Worm (Caenorhabditis elegans) whole organism, L3 larva: ENCODE data around the gene arle-14.

ENCODE experiments used
- ZK546.5 ChIP-seq: sonication (generic microtip); optimal IDR thresholded peaks from 2 replicates; lab custom pipeline; 2017; ENCODE audit warnings: missing biosample characterization, missing genetic modification characterization
- aly-2 ChIP-seq: fragments of 150-350 bp; optimal IDR thresholded peaks from 2 replicates; lab custom pipeline; 2014; ENCODE audit warnings: missing biosample characterization, missing genetic modification characterization
- ama-1 ChIP-seq: fragments of 150-350 bp; optimal IDR thresholded peaks from 2 replicates; lab custom pipeline; 2018
- ceh-28 ChIP-seq: fragments of 150-350 bp; optimal IDR thresholded peaks from 2 replicates; lab custom pipeline; 2014; ENCODE audit warnings: missing biosample characterization, missing genetic modification reagents, missing genetic modification characterization
- ceh-9 ChIP-seq: sonication (generic microtip); optimal IDR thresholded peaks from 2 replicates; lab custom pipeline; 2018; ENCODE audit warnings: missing biosample characterization, missing genetic modification characterization
- daf-12 ChIP-seq: fragments of 150-350 bp; optimal IDR thresholded peaks from 2 replicates; lab custom pipeline; 2014; ENCODE audit warnings: missing biosample characterization, missing genetic modification reagents, missing genetic modification characterization
- egl-27 ChIP-seq: sonication (generic microtip); optimal IDR thresholded peaks from 4 replicates; lab custom pipeline; 2017; ENCODE audit warnings: missing biosample characterization, missing genetic modification reagents, missing genetic modification characterization
- egl-5 ChIP-seq: fragments of 150-350 bp; optimal IDR thresholded peaks from 2 replicates; lab custom pipeline; 2017; ENCODE audit warnings: missing biosample characterization, missing genetic modification reagents, missing genetic modification characterization, inconsistent platforms
- elt-1 ChIP-seq: fragments of 150-350 bp; optimal IDR thresholded peaks from 2 replicates; lab custom pipeline; 2014; ENCODE audit warnings: missing biosample characterization, missing genetic modification characterization
- elt-2 ChIP-seq: sonication (generic microtip); optimal IDR thresholded peaks from 2 replicates; lab custom pipeline; 2016; ENCODE audit warnings: missing genetic modification reagents, mild to moderate bottlenecking, missing genetic modification characterization, missing compliant biosample characterization
- eor-1 ChIP-seq, 2 experiments: fragments of 150-350 bp; optimal IDR thresholded peaks; 2 replicates each; lab custom pipeline; 2014 to 2018; ENCODE audit warnings: missing biosample characterization in 2 of 2, missing genetic modification characterization in 2 of 2
- fkh-10 ChIP-seq: sonication (generic microtip); optimal IDR thresholded peaks from 2 replicates; lab custom pipeline; 2017; ENCODE audit warnings: missing biosample characterization, missing genetic modification reagents, missing genetic modification characterization
- fkh-2 ChIP-seq: fragments of 150-350 bp; optimal IDR thresholded peaks from 2 replicates; lab custom pipeline; 2014; ENCODE audit warnings: missing biosample characterization, missing genetic modification reagents, missing genetic modification characterization
- fos-1 ChIP-seq: fragments of 150-350 bp; optimal IDR thresholded peaks from 2 replicates; lab custom pipeline; 2014; ENCODE audit warnings: missing biosample characterization, missing genetic modification characterization
- hmg-11 ChIP-seq: sonication (generic microtip); optimal IDR thresholded peaks from 2 replicates; lab custom pipeline; 2016; ENCODE audit warnings: missing genetic modification characterization, missing compliant biosample characterization
- jun-1 ChIP-seq: fragments of 150-350 bp; optimal IDR thresholded peaks from 2 replicates; lab custom pipeline; 2014; ENCODE audit warnings: missing biosample characterization, missing genetic modification reagents, missing genetic modification characterization
- lin-15B ChIP-seq: fragments of 150-350 bp; optimal IDR thresholded peaks from 2 replicates; lab custom pipeline; 2014; ENCODE audit warnings: missing biosample characterization, missing genetic modification characterization
- lin-39 ChIP-seq: fragments of 150-350 bp; optimal IDR thresholded peaks from 2 replicates; lab custom pipeline; 2018; ENCODE audit warnings: missing biosample characterization, missing genetic modification reagents, missing genetic modification characterization
- lsy-12 ChIP-seq: sonication (generic microtip); optimal IDR thresholded peaks from 2 replicates; lab custom pipeline; 2016; ENCODE audit warnings: mild to moderate bottlenecking, missing genetic modification characterization, missing compliant biosample characterization
- nfya-1 ChIP-seq: sonication (generic microtip); optimal IDR thresholded peaks from 2 replicates; lab custom pipeline; 2017; ENCODE audit warnings: missing genetic modification characterization, mild to moderate bottlenecking, missing compliant biosample characterization, antibody characterized with exemption, moderate library complexity; ENCODE audit not compliant: insufficient read depth
- nhr-12 ChIP-seq: fragments of 150-350 bp; optimal IDR thresholded peaks from 2 replicates; lab custom pipeline; 2014; ENCODE audit warnings: missing biosample characterization, missing genetic modification characterization
- nhr-23 ChIP-seq: fragments of 150-350 bp; optimal IDR thresholded peaks from 2 replicates; lab custom pipeline; 2014; ENCODE audit warnings: missing biosample characterization, missing genetic modification reagents, missing genetic modification characterization
- nhr-25 ChIP-seq: sonication (generic microtip); optimal IDR thresholded peaks from 2 replicates; lab custom pipeline; 2017; ENCODE audit warnings: missing biosample characterization, missing genetic modification characterization
- nhr-28 ChIP-seq: fragments of 150-350 bp; optimal IDR thresholded peaks from 2 replicates; lab custom pipeline; 2014; ENCODE audit warnings: missing biosample characterization, missing genetic modification characterization
- nhr-43 ChIP-seq: sonication (generic microtip); optimal IDR thresholded peaks from 2 replicates; lab custom pipeline; 2016; ENCODE audit warnings: mild to moderate bottlenecking, missing genetic modification characterization, missing compliant biosample characterization; ENCODE audit not compliant: poor library complexity, severe bottlenecking
- nhr-77 ChIP-seq: fragments of 150-350 bp; optimal IDR thresholded peaks from 2 replicates; lab custom pipeline; 2014; ENCODE audit warnings: missing biosample characterization, missing genetic modification characterization
- pha-4 ChIP-seq: fragments of 150-350 bp; optimal IDR thresholded peaks from 2 replicates; lab custom pipeline; 2014; ENCODE audit warnings: missing biosample characterization, missing genetic modification reagents, missing genetic modification characterization
- sea-2 ChIP-seq: fragments of 150-350 bp; sonication (generic microtip); optimal IDR thresholded peaks from 4 replicates; lab custom pipeline; 2014; ENCODE audit warnings: missing biosample characterization, missing genetic modification reagents, missing genetic modification characterization
- skn-1 ChIP-seq: fragments of 150-350 bp; optimal IDR thresholded peaks from 2 replicates; lab custom pipeline; 2014; ENCODE audit warnings: missing biosample characterization, missing genetic modification characterization
- snpc-4 ChIP-seq: fragments of 150-350 bp; optimal IDR thresholded peaks from 2 replicates; lab custom pipeline; 2014; ENCODE audit warnings: missing biosample characterization, missing genetic modification characterization
- tbx-2 ChIP-seq: sonication (generic microtip); optimal IDR thresholded peaks from 2 replicates; lab custom pipeline; 2016; ENCODE audit warnings: mild to moderate bottlenecking, missing genetic modification characterization, missing compliant biosample characterization
- unc-39 ChIP-seq: sonication (generic microtip); optimal IDR thresholded peaks from 4 replicates; lab custom pipeline; 2017; ENCODE audit warnings: missing biosample characterization, missing genetic modification characterization
- zag-1 ChIP-seq: fragments of 150-350 bp; optimal IDR thresholded peaks from 2 replicates; lab custom pipeline; 2014; ENCODE audit warnings: missing biosample characterization, missing genetic modification characterization
- ztf-11 ChIP-seq: fragments of 150-350 bp; optimal IDR thresholded peaks from 2 replicates; lab custom pipeline; 2014; ENCODE audit warnings: missing biosample characterization, missing genetic modification characterization
- ztf-4 ChIP-seq: fragments of 150-350 bp; optimal IDR thresholded peaks from 2 replicates; lab custom pipeline; 2014; ENCODE audit warnings: missing biosample characterization, missing genetic modification characterization

arle-14 gene

ce11 chrIII:5667952-5668489 is 24.7 kb upstream of the arle-14 start:
- TF ChIP-seq egl-27 (tag; lab: Kevin White, UChicago) (no peak), pha-4 (peak; percentile 37), ZK546.5 (tag; lab: Kevin White, UChicago) (no peak), nhr-25 (peak; percentile 76), ceh-9 (tag; lab: Kevin White, UChicago) (no peak), nhr-12 (tag; lab: Kevin White, UChicago) (no peak), fkh-2 (tag; lab: Kevin White, UChicago) (no peak), hmg-11 (peak; percentile 19), nhr-23 (tag; lab: Kevin White, UChicago) (no peak), nfya-1 (peak; percentile 12), ztf-4 (tag; lab: Kevin White, UChicago) (no peak), daf-12 (tag; lab: Kevin White, UChicago) (no peak), elt-1 (tag; lab: Kevin White, UChicago) (peak; percentile 22), jun-1 (tag; lab: Kevin White, UChicago) (no peak), ama-1 (lab: Kevin White, UChicago) (no peak), eor-1 (tag; optimal IDR thresholded peaks at IDR 0.05; lab: Kevin White, UChicago) (no peak), elt-2 (tag; lab: Kevin White, UChicago) (peak; percentile 3)

ce11 chrIII:5674196-5674595 is 18.5 kb upstream of the arle-14 start:
- TF ChIP-seq fkh-10 (GFP tag; lab: Kevin White, UChicago) (no peak), nhr-25 (no peak), nhr-77 (tag; lab: Kevin White, UChicago) (no peak), nhr-23 (tag; lab: Kevin White, UChicago) (no peak), pha-4 (no peak), lin-39 (no peak), nhr-28 (tag; lab: Kevin White, UChicago) (no peak)

- TF ChIP-seq lin-39 (no peak), ztf-11 (tag; lab: Kevin White, UChicago) (no peak), snpc-4 (tag; lab: Kevin White, UChicago) (no peak), elt-2 (tag; lab: Kevin White, UChicago) (no peak), nhr-43 (tag; lab: Kevin White, UChicago) (no peak), lsy-12 (no peak), pha-4 (no peak), hmg-11 (no peak), ceh-28 (tag; lab: Kevin White, UChicago) (no peak)
- TF ChIP-seq, all 47 proteins: peak for 0
Observed at ce11 chrIII:5675384-5675984, 17.2 kb upstream of the arle-14 start.

- TF ChIP-seq nhr-23 (tag; lab: Kevin White, UChicago) (no peak), ceh-9 (tag; lab: Kevin White, UChicago) (no peak), egl-27 (tag; lab: Kevin White, UChicago) (no peak), snpc-4 (tag; lab: Kevin White, UChicago) (no peak), egl-5 (no peak), ama-1 (lab: Kevin White, UChicago) (no peak), sea-2 (GFP tag; lab: Kevin White, UChicago) (no peak), lin-15B (tag; lab: Kevin White, UChicago) (no peak), pha-4 (no peak), tbx-2 (no peak), zag-1 (tag; lab: Kevin White, UChicago) (no peak), fos-1 (no peak), aly-2 (tag; lab: Kevin White, UChicago) (no peak), skn-1 (tag; lab: Kevin White, UChicago) (no peak), elt-2 (tag; lab: Kevin White, UChicago) (no peak), lsy-12 (no peak), ZK546.5 (tag; lab: Kevin White, UChicago) (no peak), unc-39 (tag; lab: Kevin White, UChicago) (no peak), eor-1 (tag; optimal IDR thresholded peaks at IDR 0.05; lab: Kevin White, UChicago) (no peak), hmg-11 (no peak)
Observed at ce11 chrIII:5677790-5678189, 14.9 kb upstream of the arle-14 start, which contains the start of gene F54E7.9. F54E7.9 (minus strand) TSS chrIII:5677890.
